Worm (Caenorhabditis elegans) whole organism, L3 larva: ENCODE measurements around the gene C45G9.10.

Experiments used
- R02D3.7 ChIP-seq: fragments of 150-350 bp; optimal IDR thresholded peaks from 2 replicates; lab custom pipeline; 2014; ENCODE audit warnings: missing biosample characterization, missing genetic modification characterization
- ZK546.5 ChIP-seq: sonication (generic microtip); optimal IDR thresholded peaks from 2 replicates; lab custom pipeline; 2017; ENCODE audit warnings: missing biosample characterization, missing genetic modification characterization
- aly-2 ChIP-seq: fragments of 150-350 bp; optimal IDR thresholded peaks from 2 replicates; lab custom pipeline; 2014; ENCODE audit warnings: missing biosample characterization, missing genetic modification characterization
- ama-1 ChIP-seq: fragments of 150-350 bp; optimal IDR thresholded peaks from 2 replicates; lab custom pipeline; 2018
- ceh-16 ChIP-seq: sonication (generic microtip); optimal IDR thresholded peaks from 2 replicates; lab custom pipeline; 2017; ENCODE audit warnings: missing biosample characterization, missing genetic modification characterization
- ceh-28 ChIP-seq: fragments of 150-350 bp; optimal IDR thresholded peaks from 2 replicates; lab custom pipeline; 2014; ENCODE audit warnings: missing biosample characterization, missing genetic modification reagents, missing genetic modification characterization
- ceh-82 ChIP-seq: fragments of 150-350 bp; optimal IDR thresholded peaks from 2 replicates; lab custom pipeline; 2014; ENCODE audit warnings: missing biosample characterization, missing genetic modification characterization
- ceh-9 ChIP-seq: sonication (generic microtip); optimal IDR thresholded peaks from 2 replicates; lab custom pipeline; 2018; ENCODE audit warnings: missing biosample characterization, missing genetic modification characterization
- daf-12 ChIP-seq: fragments of 150-350 bp; optimal IDR thresholded peaks from 2 replicates; lab custom pipeline; 2014; ENCODE audit warnings: missing biosample characterization, missing genetic modification reagents, missing genetic modification characterization
- egl-27 ChIP-seq: sonication (generic microtip); optimal IDR thresholded peaks from 4 replicates; lab custom pipeline; 2017; ENCODE audit warnings: missing biosample characterization, missing genetic modification reagents, missing genetic modification characterization
- egl-5 ChIP-seq: fragments of 150-350 bp; optimal IDR thresholded peaks from 2 replicates; lab custom pipeline; 2017; ENCODE audit warnings: missing biosample characterization, missing genetic modification reagents, missing genetic modification characterization, inconsistent platforms
- elt-1 ChIP-seq: fragments of 150-350 bp; optimal IDR thresholded peaks from 2 replicates; lab custom pipeline; 2014; ENCODE audit warnings: missing biosample characterization, missing genetic modification characterization
- elt-2 ChIP-seq: sonication (generic microtip); optimal IDR thresholded peaks from 2 replicates; lab custom pipeline; 2016; ENCODE audit warnings: missing genetic modification reagents, mild to moderate bottlenecking, missing genetic modification characterization, missing compliant biosample characterization
- elt-3 ChIP-seq, 3 experiments: fragments of 150-350 bp in 1 of 3; sonication (generic microtip) in 2 of 3; optimal IDR thresholded peaks; 2 replicates in 2 of 3; 4 replicates in 1 of 3; lab custom pipeline; 2014 to 2017; ENCODE audit warnings: missing biosample characterization in 3 of 3, missing genetic modification characterization in 3 of 3
- fkh-10 ChIP-seq: sonication (generic microtip); optimal IDR thresholded peaks from 2 replicates; lab custom pipeline; 2017; ENCODE audit warnings: missing biosample characterization, missing genetic modification reagents, missing genetic modification characterization
- fkh-2 ChIP-seq: fragments of 150-350 bp; optimal IDR thresholded peaks from 2 replicates; lab custom pipeline; 2014; ENCODE audit warnings: missing biosample characterization, missing genetic modification reagents, missing genetic modification characterization
- fos-1 ChIP-seq: fragments of 150-350 bp; optimal IDR thresholded peaks from 2 replicates; lab custom pipeline; 2014; ENCODE audit warnings: missing biosample characterization, missing genetic modification characterization
- hmg-11 ChIP-seq: sonication (generic microtip); optimal IDR thresholded peaks from 2 replicates; lab custom pipeline; 2016; ENCODE audit warnings: missing genetic modification characterization, missing compliant biosample characterization
- lin-15B ChIP-seq: fragments of 150-350 bp; optimal IDR thresholded peaks from 2 replicates; lab custom pipeline; 2014; ENCODE audit warnings: missing biosample characterization, missing genetic modification characterization
- lin-39 ChIP-seq: fragments of 150-350 bp; optimal IDR thresholded peaks from 2 replicates; lab custom pipeline; 2018; ENCODE audit warnings: missing biosample characterization, missing genetic modification reagents, missing genetic modification characterization
- lsy-12 ChIP-seq: sonication (generic microtip); optimal IDR thresholded peaks from 2 replicates; lab custom pipeline; 2016; ENCODE audit warnings: mild to moderate bottlenecking, missing genetic modification characterization, missing compliant biosample characterization
- mdl-1 ChIP-seq: fragments of 150-350 bp; optimal IDR thresholded peaks from 2 replicates; lab custom pipeline; 2014; ENCODE audit warnings: missing biosample characterization, missing genetic modification characterization
- mml-1 ChIP-seq: fragments of 150-350 bp; sonication (generic microtip); optimal IDR thresholded peaks from 3 replicates; lab custom pipeline; 2014; ENCODE audit warnings: missing biosample characterization, missing genetic modification characterization
- nfya-1 ChIP-seq: sonication (generic microtip); optimal IDR thresholded peaks from 2 replicates; lab custom pipeline; 2017; ENCODE audit warnings: missing genetic modification characterization, mild to moderate bottlenecking, missing compliant biosample characterization, antibody characterized with exemption, moderate library complexity; ENCODE audit not compliant: insufficient read depth
- nhr-11 ChIP-seq: fragments of 150-350 bp; optimal IDR thresholded peaks from 2 replicates; lab custom pipeline; 2014; ENCODE audit warnings: missing biosample characterization, missing genetic modification characterization
- nhr-23 ChIP-seq: fragments of 150-350 bp; optimal IDR thresholded peaks from 2 replicates; lab custom pipeline; 2014; ENCODE audit warnings: missing biosample characterization, missing genetic modification reagents, missing genetic modification characterization
- nhr-237 ChIP-seq: fragments of 150-350 bp; optimal IDR thresholded peaks from 2 replicates; lab custom pipeline; 2014; ENCODE audit warnings: missing biosample characterization, missing genetic modification characterization
- nhr-25 ChIP-seq: sonication (generic microtip); optimal IDR thresholded peaks from 2 replicates; lab custom pipeline; 2017; ENCODE audit warnings: missing biosample characterization, missing genetic modification characterization
- nhr-28 ChIP-seq: fragments of 150-350 bp; optimal IDR thresholded peaks from 2 replicates; lab custom pipeline; 2014; ENCODE audit warnings: missing biosample characterization, missing genetic modification characterization
- nhr-43 ChIP-seq: sonication (generic microtip); optimal IDR thresholded peaks from 2 replicates; lab custom pipeline; 2016; ENCODE audit warnings: mild to moderate bottlenecking, missing genetic modification characterization, missing compliant biosample characterization; ENCODE audit not compliant: poor library complexity, severe bottlenecking
- nhr-67 ChIP-seq: fragments of 150-350 bp; optimal IDR thresholded peaks from 2 replicates; lab custom pipeline; 2014; ENCODE audit warnings: missing biosample characterization, missing genetic modification characterization
- nhr-76 ChIP-seq: fragments of 150-350 bp; sonication (generic microtip); optimal IDR thresholded peaks from 5 replicates; lab custom pipeline; 2014; ENCODE audit warnings: missing biosample characterization, missing genetic modification characterization
- nhr-77 ChIP-seq: fragments of 150-350 bp; optimal IDR thresholded peaks from 2 replicates; lab custom pipeline; 2014; ENCODE audit warnings: missing biosample characterization, missing genetic modification characterization
- pha-4 ChIP-seq: fragments of 150-350 bp; optimal IDR thresholded peaks from 2 replicates; lab custom pipeline; 2014; ENCODE audit warnings: missing biosample characterization, missing genetic modification reagents, missing genetic modification characterization
- pqm-1 ChIP-seq: fragments of 150-350 bp; optimal IDR thresholded peaks from 2 replicates; lab custom pipeline; 2017; ENCODE audit warnings: missing biosample characterization, missing genetic modification characterization, inconsistent platforms
- sea-2 ChIP-seq: fragments of 150-350 bp; sonication (generic microtip); optimal IDR thresholded peaks from 4 replicates; lab custom pipeline; 2014; ENCODE audit warnings: missing biosample characterization, missing genetic modification reagents, missing genetic modification characterization
- snpc-4 ChIP-seq: fragments of 150-350 bp; optimal IDR thresholded peaks from 2 replicates; lab custom pipeline; 2014; ENCODE audit warnings: missing biosample characterization, missing genetic modification characterization
- tbx-2 ChIP-seq: sonication (generic microtip); optimal IDR thresholded peaks from 2 replicates; lab custom pipeline; 2016; ENCODE audit warnings: mild to moderate bottlenecking, missing genetic modification characterization, missing compliant biosample characterization
- unc-39 ChIP-seq: sonication (generic microtip); optimal IDR thresholded peaks from 4 replicates; lab custom pipeline; 2017; ENCODE audit warnings: missing biosample characterization, missing genetic modification characterization
- unc-62 ChIP-seq: fragments of 150-350 bp; sonication (generic microtip); optimal IDR thresholded peaks from 4 replicates; lab custom pipeline; 2014; ENCODE audit warnings: missing biosample characterization, missing genetic modification reagents, missing genetic modification characterization
- zag-1 ChIP-seq: fragments of 150-350 bp; optimal IDR thresholded peaks from 2 replicates; lab custom pipeline; 2014; ENCODE audit warnings: missing biosample characterization, missing genetic modification characterization
- ztf-11 ChIP-seq: fragments of 150-350 bp; optimal IDR thresholded peaks from 2 replicates; lab custom pipeline; 2014; ENCODE audit warnings: missing biosample characterization, missing genetic modification characterization
- ztf-4 ChIP-seq: fragments of 150-350 bp; optimal IDR thresholded peaks from 2 replicates; lab custom pipeline; 2014; ENCODE audit warnings: missing biosample characterization, missing genetic modification characterization

The C45G9.10 gene

ce11 chrIII:5085529-5085928, 23.8 kb upstream of the C45G9.10 start, which contains the start of gene cah-1:
Gene cah-1, minus strand, starts transcription at chrIII:5085629.
- TF ChIP-seq egl-5 (tag; lab: Kevin White, UChicago), result no peak
- TF ChIP-seq aly-2 (tag; lab: Kevin White, UChicago), result no peak
- TF ChIP-seq lin-15B, result peak; percentile 68
- TF ChIP-seq, all 47 proteins: peak for 1

- TF ChIP-seq lsy-12 (tag; lab: Kevin White, UChicago) (no peak), mdl-1 (tag; lab: Kevin White, UChicago) (no peak), nfya-1 (tag; lab: Kevin White, UChicago) (no peak), unc-62 (no peak), nhr-11 (tag; lab: Kevin White, UChicago) (no peak), nhr-25 (tag; lab: Kevin White, UChicago) (no peak), nhr-237 (tag; lab: Kevin White, UChicago) (no peak), ceh-16 (tag; lab: Kevin White, UChicago) (no peak), R02D3.7 (no peak), sea-2 (GFP tag; lab: Kevin White, UChicago) (no peak), elt-1 (tag; lab: Kevin White, UChicago) (no peak), zag-1 (tag; lab: Kevin White, UChicago) (no peak), elt-2 (tag; lab: Kevin White, UChicago) (peak; percentile 3), nhr-43 (tag; lab: Kevin White, UChicago) (peak; percentile 34), ama-1 (lab: Kevin White, UChicago) (peak; percentile 41), daf-12 (tag; lab: Kevin White, UChicago) (no peak), egl-5 (tag; lab: Kevin White, UChicago) (no peak), fos-1 (no peak), ztf-11 (tag; lab: Kevin White, UChicago) (no peak), aly-2 (tag; lab: Kevin White, UChicago) (no peak), ceh-82 (tag; lab: Kevin White, UChicago) (no peak), ceh-9 (tag; lab: Kevin White, UChicago) (no peak), ceh-28 (no peak), elt-3 (tag; optimal IDR thresholded peaks at IDR 0.05; lab: Kevin White, UChicago) (no peak), nhr-67 (no peak)
Measured at ce11 chrIII:5083304-5083703, 21.6 kb upstream of the C45G9.10 start.

ce11 chrIII:5081573-5081823, 19.8 kb upstream of the C45G9.10 start, which contains the start of gene cox-6A:
Gene cox-6A, plus strand, starts transcription at chrIII:5081724.
- no peak for TF ChIP-seq hmg-11 (tag; lab: Kevin White, UChicago)
- no peak for TF ChIP-seq ama-1 (lab: Kevin White, UChicago)
- TF ChIP-seq fkh-2 (tag; lab: Kevin White, UChicago), result no peak
- no peak for TF ChIP-seq daf-12 (tag; lab: Kevin White, UChicago)
- no peak for TF ChIP-seq lsy-12 (tag; lab: Kevin White, UChicago)
- no peak for TF ChIP-seq elt-3 (tag; optimal IDR thresholded peaks at IDR 0.05; lab: Kevin White, UChicago)

DNA sequence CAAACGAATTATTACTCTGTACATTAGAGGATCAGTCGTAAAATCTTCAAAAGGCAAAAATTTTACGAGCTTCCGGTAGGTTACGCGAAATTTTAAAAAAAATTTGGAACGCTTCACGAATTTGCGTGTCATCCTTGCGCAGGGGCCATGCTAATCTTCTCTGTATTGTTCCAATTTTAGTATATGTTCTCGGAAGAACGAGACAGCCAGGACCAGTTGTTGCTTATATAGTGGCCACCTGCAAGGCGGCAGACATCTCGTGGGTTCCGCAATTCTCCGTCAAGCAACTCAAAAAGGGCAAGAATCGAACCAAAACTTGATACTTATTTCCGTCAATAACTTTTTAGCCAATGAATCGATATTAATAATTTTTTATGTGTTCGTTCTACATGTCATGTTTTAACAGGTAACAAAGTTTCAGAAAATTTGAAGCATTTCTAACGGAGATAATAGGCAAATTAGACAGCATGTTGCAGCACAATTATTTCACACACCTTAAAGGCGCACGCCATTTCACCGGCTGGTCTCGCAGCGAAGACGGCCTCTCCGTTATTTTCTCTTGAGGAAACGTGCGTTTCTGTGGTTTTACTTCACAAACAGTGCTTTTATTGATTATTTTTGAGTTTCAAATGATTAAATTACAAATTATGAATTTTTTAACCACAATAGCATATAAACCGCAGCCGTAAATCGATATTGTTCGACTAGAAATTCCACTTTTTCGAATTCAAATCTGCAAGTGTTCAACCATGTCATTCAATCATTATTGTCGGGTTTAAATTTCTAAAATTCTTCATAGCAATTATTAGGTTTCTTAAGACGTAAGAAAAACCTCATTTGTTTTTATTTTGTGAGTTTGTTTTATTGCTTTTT, 19.2 kb upstream of the C45G9.10 start:
- peak; percentile 81 for TF ChIP-seq ceh-82 (tag; lab: Kevin White, UChicago)
- no peak for TF ChIP-seq ceh-9 (tag; lab: Kevin White, UChicago)
- TF ChIP-seq nhr-77 (tag; lab: Kevin White, UChicago), result peak; percentile 33
- no peak for TF ChIP-seq aly-2 (tag; lab: Kevin White, UChicago)
- no peak for TF ChIP-seq nhr-237 (tag; lab: Kevin White, UChicago)
- no peak for TF ChIP-seq sea-2 (GFP tag; lab: Kevin White, UChicago)
- TF ChIP-seq hmg-11 (tag; lab: Kevin White, UChicago), result peak; percentile 91
- TF ChIP-seq nhr-28 (tag; lab: Kevin White, UChicago), result no peak
- peak; percentile 61 for TF ChIP-seq nhr-23 (tag; lab: Kevin White, UChicago)
- TF ChIP-seq elt-1 (tag; lab: Kevin White, UChicago), result no peak
- no peak for TF ChIP-seq fos-1
- TF ChIP-seq ceh-16 (tag; lab: Kevin White, UChicago), result no peak
- peak; percentile 77 for TF ChIP-seq ztf-4 (tag; lab: Kevin White, UChicago)
- TF ChIP-seq nhr-76 (tag; lab: Kevin White, UChicago), result no peak
- peak; percentile 87 for TF ChIP-seq nhr-43 (tag; lab: Kevin White, UChicago)
- peak; percentile 49 for TF ChIP-seq pha-4 (tag; lab: Kevin White, UChicago)
- TF ChIP-seq elt-3 (tag; optimal IDR thresholded peaks at IDR 0.05; lab: Kevin White, UChicago), result no peak
- no peak for TF ChIP-seq unc-62
- peak; percentile 99 for TF ChIP-seq snpc-4
- TF ChIP-seq nhr-25 (tag; lab: Kevin White, UChicago), result peak; percentile 42
- no peak for TF ChIP-seq mdl-1 (tag; lab: Kevin White, UChicago)
- TF ChIP-seq lin-15B, result peak; percentile 45
- peak; percentile 33 for TF ChIP-seq fkh-10 (GFP tag; lab: Kevin White, UChicago)
- TF ChIP-seq nhr-11 (tag; lab: Kevin White, UChicago), result peak; percentile 32
- TF ChIP-seq unc-39 (tag; lab: Kevin White, UChicago), result no peak
- TF ChIP-seq fkh-2 (tag; lab: Kevin White, UChicago), result no peak
- peak; percentile 13 for TF ChIP-seq lin-39 (tag; lab: Kevin White, UChicago)
- peak; percentile 16 for TF ChIP-seq pqm-1 (tag; lab: Kevin White, UChicago)
- TF ChIP-seq tbx-2, result peak; percentile 89
- no peak for TF ChIP-seq ZK546.5 (tag; lab: Kevin White, UChicago)
- no peak for TF ChIP-seq egl-27 (tag; lab: Kevin White, UChicago)
- no peak for TF ChIP-seq mml-1 (tag; lab: Kevin White, UChicago)
- no peak for TF ChIP-seq egl-5 (tag; lab: Kevin White, UChicago)
